Fruit fly (Drosophila melanogaster) whole organism, adult: ENCODE data around the gene santa-maria.

Experiments used
- cnc ChIP-seq, 2 experiments: fragments of >200 bp; optimal IDR thresholded peaks; 2 replicates each; lab custom pipeline; 2017
- kay ChIP-seq: fragments of 200-800 bp; sonication (Bioruptor generic); peaks from one replicate; lab custom pipeline; 2016; ENCODE audit warnings: missing biosample characterization, missing genetic modification characterization, borderline replicate concordance

- TF ChIP-seq kay (GFP tag; lab: Kevin White, UChicago) (no peak), cnc (optimal IDR thresholded peaks at IDR 0.05; lab: Kevin White, UChicago) (no peak)
Observed at dm6 chr2L:7397746-7398145, 53.3 kb downstream of the santa-maria start.
